Worm (Caenorhabditis elegans): ENCODE data around the gene rps-12.

- no peak for TF ChIP-seq unc-62 (GFP tag; optimal IDR thresholded peaks at IDR 0.05)
- TF ChIP-seq ceh-28 (tag; optimal IDR thresholded peaks at IDR 0.05): no peak
- no peak for TF ChIP-seq lin-15B (tag; optimal IDR thresholded peaks at IDR 0.05)
- TF ChIP-seq fkh-10 (GFP tag; optimal IDR thresholded peaks at IDR 0.05): no peak
These were observed 41.3 kb downstream of the rps-12 start for ce11 chrIII:5720266-5721019.

All from whole organism, L3 larva.